Worm (Caenorhabditis elegans) whole organism, L4 larva: ENCODE measurements around the gene Y116A8C.40.

Experiments
- D1046.2 ChIP-seq: fragments of 200-800 bp; sonication (Bioruptor generic); IDR thresholded peaks from 2 replicates; pipeline ENCODE4 v1.3.6; 2022; ENCODE audit warnings: missing genetic modification characterization, missing compliant biosample characterization
- F10B5.3 ChIP-seq: sonication (generic microtip); optimal IDR thresholded peaks from 2 replicates; lab custom pipeline; 2016; ENCODE audit warnings: mild to moderate bottlenecking, missing genetic modification characterization, missing compliant biosample characterization
- F26F4.8 ChIP-seq: fragments of 200-800 bp; sonication (Bioruptor generic); conservative IDR thresholded peaks from 2 replicates; pipeline ENCODE4 v1.3.6; 2022; ENCODE audit warnings: missing genetic modification characterization, missing compliant biosample characterization
- F44E2.7 ChIP-seq: fragments of 200-800 bp; sonication (Bioruptor generic); IDR thresholded peaks from 2 replicates; pipeline ENCODE4 v2.1.2; 2022; ENCODE audit warnings: missing genetic modification characterization, missing compliant biosample characterization
- F49E8.2 ChIP-seq: sonication (generic microtip); optimal IDR thresholded peaks from 2 replicates; lab custom pipeline; 2016; ENCODE audit warnings: missing compliant biosample characterization, mild to moderate bottlenecking, missing genetic modification characterization, borderline replicate concordance
- Y48G9A.11 ChIP-seq: fragments of 200-800 bp; sonication (Bioruptor generic); IDR thresholded peaks from 2 replicates; pipeline ENCODE4 v1.3.6; 2022; ENCODE audit warnings: missing genetic modification reagents, missing genetic modification characterization, missing compliant biosample characterization
- ama-1 ChIP-seq: fragments of 150-350 bp; optimal IDR thresholded peaks from 2 replicates; lab custom pipeline; 2014; ENCODE audit warnings: inconsistent platforms, mixed read lengths
- ceh-32 ChIP-seq: sonication (generic microtip); optimal IDR thresholded peaks from 2 replicates; lab custom pipeline; 2016; ENCODE audit warnings: mild to moderate bottlenecking, missing genetic modification characterization, missing compliant biosample characterization; ENCODE audit not compliant: poor library complexity
- ceh-62 ChIP-seq: sonication (generic microtip); optimal IDR thresholded peaks from 2 replicates; lab custom pipeline; 2017; ENCODE audit warnings: missing biosample characterization, missing genetic modification characterization
- ces-1 ChIP-seq: fragments of 150-350 bp; sonication (generic microtip); optimal IDR thresholded peaks from 4 replicates; lab custom pipeline; 2014; ENCODE audit warnings: missing biosample characterization, missing genetic modification reagents, missing genetic modification characterization
- ctbp-1 ChIP-seq: fragments of 200-800 bp; sonication (Bioruptor generic); IDR thresholded peaks from 2 replicates; pipeline ENCODE4 v1.3.6; 2022; ENCODE audit warnings: missing genetic modification reagents, missing genetic modification characterization, missing compliant biosample characterization
- duxl-1 ChIP-seq: sonication (generic microtip); optimal IDR thresholded peaks from 2 replicates; lab custom pipeline; 2016; ENCODE audit warnings: mild to moderate bottlenecking, missing genetic modification characterization, moderate library complexity, missing compliant biosample characterization; ENCODE audit not compliant: poor library complexity
- egl-27 ChIP-seq: sonication (generic microtip); optimal IDR thresholded peaks from 3 replicates; lab custom pipeline; 2017; ENCODE audit warnings: missing biosample characterization, missing genetic modification reagents, missing genetic modification characterization
- gei-8 ChIP-seq: fragments of 200-800 bp; sonication (Bioruptor generic); optimal IDR thresholded peaks from 2 replicates; lab custom pipeline; 2018; ENCODE audit warnings: mild to moderate bottlenecking, missing genetic modification characterization, missing compliant biosample characterization
- hlh-11 ChIP-seq: fragments of 200-800 bp; sonication (Bioruptor generic); optimal IDR thresholded peaks from 2 replicates; lab custom pipeline; 2018; ENCODE audit warnings: mild to moderate bottlenecking, missing genetic modification characterization, missing compliant biosample characterization
- jun-1 ChIP-seq: fragments of 150-350 bp; optimal IDR thresholded peaks from 2 replicates; lab custom pipeline; 2014; ENCODE audit warnings: missing biosample characterization, missing genetic modification reagents, missing genetic modification characterization
- lim-7 ChIP-seq: fragments of 200-800 bp; sonication (Bioruptor generic); IDR thresholded peaks from 2 replicates; pipeline ENCODE4 v1.3.6; 2022; ENCODE audit warnings: missing genetic modification characterization, missing compliant biosample characterization
- lin-29 ChIP-seq: fragments of 200-800 bp; sonication (Bioruptor generic); IDR thresholded peaks from 2 replicates; pipeline ENCODE4 v1.3.6; 2022; ENCODE audit warnings: missing genetic modification reagents, missing genetic modification characterization, missing compliant biosample characterization
- lir-3 ChIP-seq: sonication (generic microtip); optimal IDR thresholded peaks from 2 replicates; lab custom pipeline; 2016; ENCODE audit warnings: mild to moderate bottlenecking, missing genetic modification characterization, missing compliant biosample characterization
- lsy-2 ChIP-seq, 2 experiments: fragments of 150-350 bp in 1 of 2; sonication (generic microtip) in 1 of 2; optimal IDR thresholded peaks; 2 replicates each; lab custom pipeline; 2014 to 2017; ENCODE audit warnings: missing biosample characterization in 2 of 2, missing genetic modification characterization in 2 of 2
- mdt-29 ChIP-seq: fragments of 200-800 bp; sonication (Bioruptor generic); IDR thresholded peaks from 2 replicates; pipeline ENCODE4 v1.3.6; 2022; ENCODE audit warnings: missing genetic modification reagents, missing genetic modification characterization, missing compliant biosample characterization
- nhr-111 ChIP-seq: fragments of 200-800 bp; sonication (Bioruptor generic); optimal IDR thresholded peaks from 2 replicates; lab custom pipeline; 2018; ENCODE audit warnings: mild to moderate bottlenecking, missing genetic modification characterization, missing compliant biosample characterization
- nhr-237 ChIP-seq: sonication (generic microtip); optimal IDR thresholded peaks from 2 replicates; lab custom pipeline; 2017; ENCODE audit warnings: missing biosample characterization, missing genetic modification characterization
- nhr-77 ChIP-seq: fragments of 150-350 bp; optimal IDR thresholded peaks from 2 replicates; lab custom pipeline; 2014; ENCODE audit warnings: missing biosample characterization, missing genetic modification characterization
- pha-4 ChIP-seq, 2 experiments: fragments of 150-350 bp in 1 of 2; fragments of 200-800 bp in 1 of 2; sonication (Bioruptor generic) in 1 of 2; IDR thresholded peaks in 1 of 2; optimal IDR thresholded peaks in 1 of 2; 2 replicates each; pipeline versions ENCODE4 v1.3.6 to Lab custom; 2014 to 2022; ENCODE audit warnings: missing genetic modification characterization in 2 of 2, missing genetic modification reagents in 2 of 2, missing biosample characterization in 1 of 2, missing compliant biosample characterization in 1 of 2
- rbr-2 ChIP-seq: sonication (generic microtip); optimal IDR thresholded peaks from 2 replicates; lab custom pipeline; 2016; ENCODE audit warnings: missing genotype, missing genetic modification characterization, missing compliant biosample characterization
- set-16 ChIP-seq: fragments of 200-800 bp; sonication (Bioruptor generic); IDR thresholded peaks from 2 replicates; pipeline ENCODE4 v1.3.6; 2022; ENCODE audit warnings: missing genetic modification reagents, missing genetic modification characterization, missing compliant biosample characterization
- snpc-1.2 ChIP-seq: fragments of 200-800 bp; sonication (Bioruptor generic); IDR thresholded peaks from 2 replicates; pipeline ENCODE4 v1.3.6; 2022; ENCODE audit warnings: missing genetic modification reagents, missing genetic modification characterization, missing compliant biosample characterization
- tag-97 ChIP-seq: fragments of 200-800 bp; sonication (Bioruptor generic); IDR thresholded peaks from 2 replicates; pipeline ENCODE4 v1.3.6; 2022; ENCODE audit warnings: missing genetic modification characterization, missing compliant biosample characterization
- zip-11 ChIP-seq: fragments of 200-800 bp; sonication (Bioruptor generic); IDR thresholded peaks from 2 replicates; pipeline ENCODE4 v1.3.6; 2022; ENCODE audit warnings: missing genetic modification characterization, missing compliant biosample characterization
- zip-2 ChIP-seq: fragments of 150-350 bp; optimal IDR thresholded peaks from 2 replicates; lab custom pipeline; 2014; ENCODE audit warnings: missing biosample characterization, missing genetic modification characterization

Y116A8C.40 gene

ce11 chrIV:17116345-17116744 lies 34.4 kb downstream of the Y116A8C.40 start, which contains the start of gene cyn-13:
cyn-13 (minus strand) TSS chrIV:17116657.
- TF ChIP-seq Y48G9A.11 (GFP tag; lab: Robert Waterston, UW) (peak; percentile 47; the same call in 1 of the 2 replicates), ama-1 (lab: Kevin White, UChicago) (peak; percentile 73), hlh-11 (no peak), lim-7 (GFP tag; lab: Robert Waterston, UW) (0 out of 2 replicates have a peak, but pooled peaks have one; percentile 53), snpc-1.2 (peak; percentile 22; the same call in 1 of the 2 replicates), lin-29 (GFP tag; lab: Robert Waterston, UW) (no peak), rbr-2 (tag; lab: Kevin White, UChicago) (no peak), D1046.2 (GFP tag; lab: Robert Waterston, UW) (0 out of 2 replicates have a peak, but pooled peaks have one; percentile 54), mdt-29 (GFP tag; lab: Robert Waterston, UW) (0 out of 2 replicates have a peak, but pooled peaks have one; percentile 12), F49E8.2 (tag; lab: Kevin White, UChicago) (no peak), gei-8 (GFP tag; lab: Kevin White, UChicago) (no peak)
- TF ChIP-seq, all 104 proteins: peak for 6

DNA sequence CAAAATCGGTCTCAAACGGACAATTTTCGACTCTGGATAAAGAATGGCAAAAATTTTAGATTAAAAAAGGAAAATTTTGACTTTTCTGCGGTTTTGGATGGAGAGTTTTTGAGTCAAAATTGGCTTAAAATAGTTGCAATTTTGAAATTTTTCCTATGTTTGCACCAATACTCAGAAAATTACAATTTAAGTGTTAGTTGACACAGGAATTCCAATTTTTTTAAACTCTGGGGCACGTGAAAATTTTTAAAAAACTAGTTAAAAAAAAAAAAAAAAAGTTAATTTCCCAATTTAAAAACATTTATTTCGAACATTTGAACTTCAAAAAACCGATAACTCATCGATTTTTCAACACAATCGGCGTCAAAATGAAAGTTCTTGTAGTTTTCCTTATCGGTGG lies 39.0 kb downstream of the Y116A8C.40 start, which contains the start of gene Y116A8C.33:
Gene Y116A8C.33 (plus strand): TSS at position 301 of the 400 bp plus-strand sequence.
- no peak for TF ChIP-seq nhr-237 (tag; lab: Kevin White, UChicago)
- no peak for TF ChIP-seq duxl-1 (tag; lab: Kevin White, UChicago)
- TF ChIP-seq tag-97 (GFP tag; lab: Robert Waterston, UW), result no peak
- TF ChIP-seq Y48G9A.11 (GFP tag; lab: Robert Waterston, UW), result no peak

- TF ChIP-seq nhr-77 (tag; lab: Kevin White, UChicago) (no peak), lsy-2 (tag; optimal IDR thresholded peaks at IDR 0.05; lab: Kevin White, UChicago) (no peak), set-16 (GFP tag; lab: Robert Waterston, UW) (no peak; the same call in 1 of the 2 replicates), zip-11 (no peak), zip-2 (tag; lab: Kevin White, UChicago) (no peak), lir-3 (tag; lab: Kevin White, UChicago) (no peak), jun-1 (tag; lab: Kevin White, UChicago) (no peak)
Observed at ce11 chrIV:17110882-17111281, 39.9 kb downstream of the Y116A8C.40 start, which contains the start of gene sfa-1. sfa-1 (minus strand) TSS chrIV:17110982.

- TF ChIP-seq lim-7 (GFP tag; lab: Robert Waterston, UW) (no peak), F44E2.7 (no peak), ceh-62 (no peak), ctbp-1 (GFP tag; lab: Robert Waterston, UW) (no peak), F26F4.8 (GFP tag; lab: Robert Waterston, UW) (no peak), pha-4 (GFP tag; IDR thresholded peaks at IDR 0.05; lab: Robert Waterston, UW) (no peak), pha-4 (tag; optimal IDR thresholded peaks at IDR 0.05; lab: Kevin White, UChicago) (no peak), nhr-111 (GFP tag; lab: Kevin White, UChicago) (no peak)
Observed at ce11 chrIV:17109436-17109835, 41.3 kb downstream of the Y116A8C.40 start.

- TF ChIP-seq rbr-2 (tag; lab: Kevin White, UChicago) (no peak), F10B5.3 (no peak), ceh-32 (tag; lab: Kevin White, UChicago) (no peak), hlh-11 (no peak), ces-1 (GFP tag; lab: Kevin White, UChicago) (no peak), egl-27 (tag; lab: Kevin White, UChicago) (no peak)
Observed at ce11 chrIV:17108805-17109204, 42.0 kb downstream of the Y116A8C.40 start.
